Fruit fly (Drosophila melanogaster) S2 (cell line): Measurements from ENCODE around the gene CG32683.

Experiments used
- CG8478 ChIP-seq: fragments of >200 bp; optimal IDR thresholded peaks from 2 replicates; lab custom pipeline; 2018
- CTCF ChIP-seq, 2 experiments: fragments of >200 bp; optimal IDR thresholded peaks; 2 replicates each; lab custom pipeline; 2018

DNA sequence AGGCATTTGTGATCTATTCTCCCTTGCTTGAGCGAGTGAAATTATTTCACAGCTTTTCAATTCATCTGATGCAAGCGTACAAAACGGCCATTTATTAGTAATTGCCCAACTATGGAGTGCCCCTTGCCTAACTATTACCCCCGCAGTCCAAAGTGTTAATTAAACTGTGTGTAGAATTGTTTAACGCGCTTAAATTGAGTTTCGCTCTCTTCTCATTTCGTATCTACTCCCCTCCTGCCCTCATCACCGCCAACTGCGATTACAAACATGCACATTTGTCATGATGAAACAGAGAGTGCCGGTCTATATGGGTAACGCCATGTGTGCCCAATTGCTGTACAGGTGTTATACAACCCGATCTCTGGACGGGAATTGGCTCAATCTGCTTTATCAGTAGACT is 84.9 kb downstream of the CG32683 start:
- no peak for TF ChIP-seq CTCF (optimal IDR thresholded peaks at IDR 0.05; lab: Kevin White, UChicago)
- no peak for TF ChIP-seq CG8478
